Fruit fly (Drosophila melanogaster): ENCODE results near the gene skd.
A peak's percentile ranks its signal among the peaks of the same experiment; 100 is the strongest.

Gene skd

dm6 chr3L:21009405-21010120, 17.7 kb downstream of the skd start (continued):
- TF ChIP-seq Hsf (GFP tag; optimal IDR thresholded peaks at IDR 0.05) (peak; percentile 46), Ets97D (GFP tag; optimal IDR thresholded peaks at IDR 0.05) (no peak), btn (GFP tag; optimal IDR thresholded peaks at IDR 0.05) (no peak), cg (GFP tag; optimal IDR thresholded peaks at IDR 0.05) (peak; percentile 85), CG30431 (GFP tag; optimal IDR thresholded peaks at IDR 0.05) (no peak), gt (GFP tag; IDR thresholded peaks at IDR 0.05) (no peak), lilli (GFP tag; optimal IDR thresholded peaks at IDR 0.05) (peak; percentile 54), MTF-1 (GFP tag; optimal IDR thresholded peaks at IDR 0.05; ENCODE audit: borderline replicate concordance) (no peak), Rx (GFP tag; IDR thresholded peaks at IDR 0.05) (peak; percentile 52; the same call in 1 of the 2 replicates), CG6791 (GFP tag; IDR thresholded peaks at IDR 0.05; ENCODE audit: partially characterized antibody) (no peak), CG13287 (GFP tag; IDR thresholded peaks at IDR 0.05; ENCODE audit: partially characterized antibody) (peak; percentile 16; the same call in 1 of the 2 replicates), NC2β (GFP tag; optimal IDR thresholded peaks at IDR 0.05) (peak; percentile 58), CG4707 (GFP tag; optimal IDR thresholded peaks at IDR 0.05) (peak; percentile 97), CG11085 (GFP tag; IDR thresholded peaks at IDR 0.05) (no peak), z (GFP tag; IDR thresholded peaks at IDR 0.05) (no peak), sc (optimal IDR thresholded peaks at IDR 0.05) (no peak), sc (GFP tag; optimal IDR thresholded peaks at IDR 0.05) (no peak), schlank (tag; optimal IDR thresholded peaks at IDR 0.05) (no peak), pros (GFP tag; optimal IDR thresholded peaks at IDR 0.05) (peak; percentile 82), tap (tag; optimal IDR thresholded peaks at IDR 0.05) (no peak), CG32767 (GFP tag; IDR thresholded peaks at IDR 0.05) (peak; percentile 61; the same call in 1 of the 2 replicates), CG9727 (GFP tag; optimal IDR thresholded peaks at IDR 0.05) (peak; percentile 60), CG10366 (GFP tag; IDR thresholded peaks at IDR 0.05) (peak; percentile 69), NFAT (GFP tag; IDR thresholded peaks at IDR 0.05) (no peak), CG3995 (GFP tag; optimal IDR thresholded peaks at IDR 0.05) (no peak), CG6765 (GFP tag; optimal IDR thresholded peaks at IDR 0.05) (peak; percentile 9), exex (tag; optimal IDR thresholded peaks at IDR 0.05) (no peak), CG10979 (tag; optimal IDR thresholded peaks at IDR 0.05) (peak; percentile 20), gem (tag; optimal IDR thresholded peaks at IDR 0.05) (peak; percentile 64), shn (GFP tag; optimal IDR thresholded peaks at IDR 0.05) (no peak), ase (GFP tag; IDR thresholded peaks at IDR 0.05) (no peak; the same call in 2 of the 3 replicates), CG2199 (GFP tag; IDR thresholded peaks at IDR 0.05) (no peak), CG31224 (GFP tag; IDR thresholded peaks at IDR 0.05) (no peak), HLH54F (GFP tag; optimal IDR thresholded peaks at IDR 0.05) (peak; percentile 49), CoRest (tag; optimal IDR thresholded peaks at IDR 0.05) (peak; percentile 22), Dip2 (GFP tag; IDR thresholded peaks at IDR 0.05) (no peak), CG6683 (GFP tag; optimal IDR thresholded peaks at IDR 0.05) (no peak), ab (GFP tag; optimal IDR thresholded peaks at IDR 0.05) (no peak), CG34376 (GFP tag; optimal IDR thresholded peaks at IDR 0.05) (peak; percentile 38), CG9437 (GFP tag; optimal IDR thresholded peaks at IDR 0.05) (peak; percentile 4), Oli (tag; optimal IDR thresholded peaks at IDR 0.05) (peak; percentile 55), ac (GFP tag; optimal IDR thresholded peaks at IDR 0.05) (no peak), cwo (GFP tag; optimal IDR thresholded peaks at IDR 0.05) (peak; percentile 71), ind (GFP tag; optimal IDR thresholded peaks at IDR 0.05) (peak; percentile 44), ERR (GFP tag; optimal IDR thresholded peaks at IDR 0.05) (no peak), CG3163 (GFP tag; optimal IDR thresholded peaks at IDR 0.05) (peak; percentile 55), CG4424 (GFP tag; optimal IDR thresholded peaks at IDR 0.05) (peak; percentile 29), Eip74EF (GFP tag; optimal IDR thresholded peaks at IDR 0.05) (no peak), Rfx (GFP tag; IDR thresholded peaks at IDR 0.05) (peak; percentile 68), CG18262 (tag; optimal IDR thresholded peaks at IDR 0.05) (no peak)
